Fruit fly (Drosophila melanogaster) whole organism, prepupa: ENCODE data around the gene CG7724.
A peak's percentile ranks its signal among the peaks of the same experiment; 100 is the strongest.

Experiments used
- CG10631 ChIP-seq: fragments of 200-800 bp; sonication (Bioruptor generic); optimal IDR thresholded peaks from 2 replicates; lab custom pipeline; 2016; ENCODE audit warnings: missing biosample characterization, missing genetic modification characterization
- CG10669 ChIP-seq: fragments of 200-800 bp; sonication (Bioruptor generic); optimal IDR thresholded peaks from 3 replicates; lab custom pipeline; 2018; ENCODE audit warnings: missing biosample characterization, mild to moderate bottlenecking, missing genetic modification characterization, moderate library complexity
- CG11762 ChIP-seq: fragments of 200-800 bp; sonication (Bioruptor generic); optimal IDR thresholded peaks from 3 replicates; lab custom pipeline; 2016; ENCODE audit warnings: missing biosample characterization, missing genetic modification characterization; ENCODE audit not compliant: insufficient read depth
- CG15336 ChIP-seq: fragments of 200-800 bp; sonication (Bioruptor generic); IDR thresholded peaks from 2 replicates; pipeline ENCODE4 v1.3.6; 2022; ENCODE audit warnings: missing biosample characterization, missing genetic modification characterization
- CG1621 ChIP-seq: fragments of 200-800 bp; sonication (Bioruptor generic); optimal IDR thresholded peaks from 3 replicates; lab custom pipeline; 2018; ENCODE audit warnings: missing biosample characterization, mild to moderate bottlenecking, missing genetic modification characterization
- CG3032 ChIP-seq: fragments of 200-800 bp; optimal IDR thresholded peaks from 2 replicates; lab custom pipeline; 2019; ENCODE audit warnings: missing biosample characterization, mild to moderate bottlenecking, missing genetic modification characterization, moderate library complexity
- CG31627 ChIP-seq: fragments of 200-800 bp; sonication (Bioruptor generic); optimal IDR thresholded peaks from 3 replicates; lab custom pipeline; 2016; ENCODE audit warnings: missing biosample characterization, missing genetic modification characterization
- CG32006 ChIP-seq: fragments of 200-800 bp; sonication (Bioruptor generic); optimal IDR thresholded peaks from 3 replicates; lab custom pipeline; 2017; ENCODE audit warnings: missing biosample characterization, mild to moderate bottlenecking, missing genetic modification characterization
- CG34406 ChIP-seq: fragments of 200-800 bp; sonication (Bioruptor generic); optimal IDR thresholded peaks from 3 replicates; lab custom pipeline; 2016; ENCODE audit warnings: missing biosample characterization, missing genetic modification characterization
- CG3919 ChIP-seq: fragments of 200-800 bp; sonication (Bioruptor generic); optimal IDR thresholded peaks from 3 replicates; lab custom pipeline; 2016; ENCODE audit warnings: missing biosample characterization, missing genetic modification characterization
- CG6163 ChIP-seq: fragments of 200-800 bp; sonication (Bioruptor generic); IDR thresholded peaks from 3 replicates; pipeline ENCODE4 v1.3.6; 2022; ENCODE audit warnings: missing biosample characterization, missing genetic modification characterization
- CG6792 ChIP-seq: fragments of 200-800 bp; sonication (Bioruptor generic); optimal IDR thresholded peaks from 3 replicates; lab custom pipeline; 2016; ENCODE audit warnings: missing biosample characterization, missing genetic modification characterization
- CG6808 ChIP-seq: fragments of 200-800 bp; sonication (Bioruptor generic); optimal IDR thresholded peaks from 3 replicates; lab custom pipeline; 2017; ENCODE audit warnings: missing biosample characterization, missing genetic modification characterization, mild to moderate bottlenecking, moderate library complexity, missing genetic modification reagents
- CG6854 ChIP-seq: fragments of 200-800 bp; sonication (Bioruptor generic); optimal IDR thresholded peaks from 2 replicates; lab custom pipeline; 2017; ENCODE audit warnings: missing biosample characterization, mild to moderate bottlenecking, missing genetic modification characterization
- CG7368 ChIP-seq: fragments of 200-800 bp; sonication (Bioruptor generic); optimal IDR thresholded peaks from 3 replicates; lab custom pipeline; 2016; ENCODE audit warnings: missing biosample characterization, missing genetic modification characterization
- CG8319 ChIP-seq: fragments of 200-800 bp; sonication (Bioruptor generic); optimal IDR thresholded peaks from 3 replicates; lab custom pipeline; 2016; ENCODE audit warnings: missing biosample characterization, missing genetic modification characterization
- CG9139 ChIP-seq: fragments of 200-800 bp; sonication (Bioruptor generic); optimal IDR thresholded peaks from 3 replicates; lab custom pipeline; 2017; ENCODE audit warnings: missing biosample characterization, mild to moderate bottlenecking, missing genetic modification characterization
- Eip78C ChIP-seq: fragments of 200-800 bp; sonication (Bioruptor generic); peaks from one replicate; lab custom pipeline; 2016; ENCODE audit warnings: missing biosample characterization, missing genetic modification characterization
- Eip93F ChIP-seq: fragments of 200-800 bp; sonication (Bioruptor generic); optimal IDR thresholded peaks from 2 replicates; lab custom pipeline; 2016; ENCODE audit warnings: missing biosample characterization, mild to moderate bottlenecking, missing genetic modification characterization
- Ets21C ChIP-seq: fragments of 200-800 bp; sonication (Bioruptor generic); optimal IDR thresholded peaks from 3 replicates; lab custom pipeline; 2016; ENCODE audit warnings: missing biosample characterization, missing genetic modification characterization
- Gug ChIP-seq: fragments of 200-800 bp; sonication (Bioruptor generic); IDR thresholded peaks from 2 replicates; pipeline ENCODE4 v1.3.6; 2022; ENCODE audit warnings: missing biosample characterization, missing genetic modification characterization
- Hr4 ChIP-seq: fragments of 200-800 bp; sonication (Bioruptor generic); optimal IDR thresholded peaks from 3 replicates; lab custom pipeline; 2016; ENCODE audit warnings: missing biosample characterization, missing genetic modification characterization
- Lpt ChIP-seq: fragments of 200-800 bp; sonication (Bioruptor generic); optimal IDR thresholded peaks from 3 replicates; lab custom pipeline; 2016; ENCODE audit warnings: missing biosample characterization, missing genetic modification characterization
- Met ChIP-seq: fragments of 200-800 bp; sonication (Bioruptor generic); optimal IDR thresholded peaks from 3 replicates; lab custom pipeline; 2016; ENCODE audit warnings: missing biosample characterization, missing genetic modification characterization
- OdsH ChIP-seq: fragments of 200-800 bp; sonication (Bioruptor generic); optimal IDR thresholded peaks from 3 replicates; lab custom pipeline; 2016; ENCODE audit warnings: missing biosample characterization, missing genetic modification characterization
- Smox ChIP-seq: fragments of 200-800 bp; sonication (Bioruptor generic); optimal IDR thresholded peaks from 3 replicates; lab custom pipeline; 2016; ENCODE audit warnings: missing biosample characterization, missing genetic modification characterization
- Sox102F ChIP-seq: fragments of 200-800 bp; sonication (Bioruptor generic); optimal IDR thresholded peaks from 2 replicates; lab custom pipeline; 2016; ENCODE audit warnings: missing biosample characterization, mild to moderate bottlenecking, missing genetic modification characterization
- Sox14 ChIP-seq: fragments of 200-800 bp; sonication (Bioruptor generic); optimal IDR thresholded peaks from 3 replicates; lab custom pipeline; 2016; ENCODE audit warnings: missing biosample characterization, missing genetic modification characterization
- Sox15 ChIP-seq: fragments of 200-800 bp; sonication (Bioruptor generic); optimal IDR thresholded peaks from 3 replicates; lab custom pipeline; 2016; ENCODE audit warnings: missing biosample characterization, missing genetic modification characterization
- achi ChIP-seq: fragments of 200-800 bp; sonication (Bioruptor generic); optimal IDR thresholded peaks from 3 replicates; lab custom pipeline; 2016; ENCODE audit warnings: missing biosample characterization, missing genetic modification characterization
- acj6 ChIP-seq: fragments of 200-800 bp; sonication (Bioruptor generic); optimal IDR thresholded peaks from 3 replicates; lab custom pipeline; 2016; ENCODE audit warnings: missing biosample characterization, missing genetic modification characterization
- dac ChIP-seq: fragments of 200-800 bp; sonication (Bioruptor generic); optimal IDR thresholded peaks from 2 replicates; lab custom pipeline; 2017; ENCODE audit warnings: missing biosample characterization, mild to moderate bottlenecking, missing genetic modification characterization
- dsx ChIP-seq: fragments of 200-800 bp; optimal IDR thresholded peaks from 3 replicates; lab custom pipeline; 2019; ENCODE audit warnings: missing biosample characterization, mild to moderate bottlenecking, missing genetic modification characterization, moderate library complexity; ENCODE audit not compliant: poor library complexity, severe bottlenecking
- eg ChIP-seq: fragments of 200-800 bp; sonication (Bioruptor generic); IDR thresholded peaks from 3 replicates; pipeline ENCODE4 v1.3.6; 2022; ENCODE audit warnings: missing biosample characterization, missing genetic modification characterization
- esn ChIP-seq: fragments of 200-800 bp; sonication (Bioruptor generic); optimal IDR thresholded peaks from 2 replicates; lab custom pipeline; 2016; ENCODE audit warnings: missing biosample characterization, mild to moderate bottlenecking, missing genetic modification characterization, moderate library complexity
- fd85E ChIP-seq: fragments of 200-800 bp; sonication (Bioruptor generic); optimal IDR thresholded peaks from 3 replicates; lab custom pipeline; 2016; ENCODE audit warnings: missing biosample characterization, missing genetic modification characterization
- fkh ChIP-seq: fragments of 200-800 bp; sonication (Bioruptor generic); optimal IDR thresholded peaks from 3 replicates; lab custom pipeline; 2017; ENCODE audit warnings: missing biosample characterization, mild to moderate bottlenecking, missing genetic modification characterization, moderate library complexity
- lz ChIP-seq: fragments of 200-800 bp; sonication (Bioruptor generic); optimal IDR thresholded peaks from 3 replicates; lab custom pipeline; 2016; ENCODE audit warnings: missing biosample characterization, missing genetic modification characterization
- net ChIP-seq: fragments of 200-800 bp; sonication (Bioruptor generic); optimal IDR thresholded peaks from 3 replicates; lab custom pipeline; 2016; ENCODE audit warnings: missing biosample characterization, missing genetic modification characterization
- pdm3 ChIP-seq: fragments of 200-800 bp; sonication (Bioruptor generic); optimal IDR thresholded peaks from 3 replicates; lab custom pipeline; 2016; ENCODE audit warnings: missing biosample characterization, missing genetic modification characterization
- salr ChIP-seq, 2 experiments: fragments of 200-800 bp; sonication (Bioruptor generic); optimal IDR thresholded peaks; 3 replicates each; lab custom pipeline; 2016 to 2018; ENCODE audit warnings: missing biosample characterization in 2 of 2, missing genetic modification characterization in 2 of 2, mild to moderate bottlenecking in 1 of 2
- spab ChIP-seq: fragments of 200-800 bp; sonication (Bioruptor generic); optimal IDR thresholded peaks from 2 replicates; lab custom pipeline; 2017; ENCODE audit warnings: missing biosample characterization, mild to moderate bottlenecking, missing genetic modification characterization, missing genetic modification reagents
- ss ChIP-seq, 2 experiments: fragments of 200-800 bp; sonication (Bioruptor generic); optimal IDR thresholded peaks; 2 replicates in 1 of 2; 3 replicates in 1 of 2; lab custom pipeline; 2017 to 2018; ENCODE audit warnings: mild to moderate bottlenecking in 2 of 2, missing biosample characterization in 2 of 2, missing genetic modification characterization in 2 of 2, moderate library complexity in 1 of 2
- svp ChIP-seq: fragments of 200-800 bp; sonication (Bioruptor generic); peaks from one replicate; lab custom pipeline; 2016; ENCODE audit warnings: missing biosample characterization, missing genetic modification characterization
- topi ChIP-seq: fragments of 200-800 bp; sonication (Bioruptor generic); optimal IDR thresholded peaks from 3 replicates; lab custom pipeline; 2016; ENCODE audit warnings: missing biosample characterization, missing genetic modification characterization
- vri ChIP-seq: fragments of 200-800 bp; sonication (Bioruptor generic); optimal IDR thresholded peaks from 3 replicates; lab custom pipeline; 2016; ENCODE audit warnings: missing biosample characterization, mild to moderate bottlenecking, missing genetic modification characterization

CG7724 gene

DNA sequence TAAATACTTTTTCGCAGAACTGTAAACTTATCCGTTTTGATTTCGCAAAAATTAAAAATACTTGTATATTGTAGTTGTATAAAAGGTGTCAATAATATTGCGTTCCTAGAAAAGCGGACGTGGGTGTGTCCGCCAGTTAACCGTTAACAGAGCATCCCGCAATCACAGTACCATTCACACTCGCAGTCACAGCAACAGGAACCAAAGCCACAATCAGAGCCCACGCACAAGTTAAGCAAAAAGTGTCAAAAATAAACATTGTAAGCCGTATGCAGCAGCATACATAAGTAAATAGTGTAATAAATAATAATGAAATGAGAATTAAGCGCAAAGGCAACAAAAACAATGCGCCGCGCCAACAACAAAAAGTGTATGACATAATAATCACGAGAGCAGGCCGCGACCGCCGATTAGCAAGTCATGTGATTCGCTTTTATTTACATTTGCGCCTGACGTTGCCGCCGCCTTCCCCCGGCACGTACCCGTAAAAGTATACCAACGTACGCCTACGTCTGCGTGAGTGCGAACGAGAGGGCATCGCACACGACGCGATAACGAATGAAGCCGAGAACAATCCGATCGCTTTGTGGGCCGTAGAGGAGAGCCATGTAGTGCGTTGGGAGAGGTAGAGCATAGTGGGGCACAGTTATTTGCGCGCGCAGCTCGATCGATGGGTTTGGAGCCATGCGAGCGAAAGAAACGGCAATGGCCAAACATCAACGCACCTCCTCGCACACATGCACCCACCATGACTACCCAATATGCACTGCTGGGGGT is 45.5 kb upstream of the CG7724 start (continued):
- TF ChIP-seq Eip93F: peak; percentile 21
- TF ChIP-seq CG6854 (GFP tag; lab: Kevin White, UChicago): peak; percentile 43
- TF ChIP-seq vri: peak; percentile 100
- no peak for TF ChIP-seq dac (GFP tag; lab: Kevin White, UChicago)
- peak; percentile 41 for TF ChIP-seq dsx (GFP tag; lab: Kevin White, UChicago)
- TF ChIP-seq CG3032 (tag; lab: Kevin White, UChicago): no peak
- TF ChIP-seq spab (GFP tag; lab: Kevin White, UChicago): no peak
- peak; percentile 56 for TF ChIP-seq OdsH (GFP tag; lab: Kevin White, UChicago)
- TF ChIP-seq Sox14: peak; percentile 75

DNA sequence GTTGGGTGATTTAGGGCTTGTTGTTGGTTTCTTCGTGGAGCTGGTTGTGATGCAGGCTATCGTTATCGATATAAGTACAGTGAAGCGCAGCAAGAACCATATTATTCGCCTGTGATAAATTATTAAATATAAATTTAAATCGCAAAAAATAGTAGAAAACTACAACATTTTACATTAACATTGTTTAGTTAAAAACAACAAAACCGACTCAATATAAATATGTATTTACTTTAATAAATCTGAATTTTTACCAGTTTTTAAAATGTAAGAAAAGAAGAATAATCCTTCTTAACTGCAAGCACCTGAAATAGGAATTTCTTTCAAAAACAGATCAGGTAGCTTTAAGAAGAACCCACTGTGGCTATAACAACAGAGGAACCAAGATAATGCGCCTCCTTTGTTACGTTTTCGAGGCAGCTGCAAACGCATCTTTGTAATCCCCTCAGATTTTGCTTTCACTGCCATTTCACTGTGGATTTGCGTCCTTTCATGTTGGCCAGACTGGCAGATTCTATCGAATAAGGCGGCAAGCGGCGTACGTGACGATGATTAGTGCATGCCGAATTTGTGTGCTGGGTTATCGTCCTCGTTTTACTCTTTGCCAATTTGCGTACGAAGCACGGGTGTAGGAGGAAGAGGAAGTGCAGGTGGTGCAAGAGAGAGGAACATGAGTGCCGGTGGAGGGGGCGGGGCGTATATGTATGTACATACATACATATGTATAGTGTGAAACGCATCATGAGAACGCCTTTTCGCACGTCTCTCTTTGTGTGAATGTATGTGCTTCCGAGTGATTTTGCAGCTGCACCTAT is 44.7 kb upstream of the CG7724 start:
- TF ChIP-seq pdm3 (GFP tag; lab: Kevin White, UChicago) (peak; percentile 17), net (GFP tag; lab: Kevin White, UChicago) (no peak), CG3919 (GFP tag; lab: Kevin White, UChicago) (peak; percentile 10), spab (GFP tag; lab: Kevin White, UChicago) (peak; percentile 7), Eip93F (no peak), CG9139 (GFP tag; lab: Kevin White, UChicago) (no peak), Eip78C (GFP tag; lab: Kevin White, UChicago) (peak; percentile 83), eg (GFP tag; lab: Robert Waterston, UW) (no peak), CG7368 (GFP tag; lab: Kevin White, UChicago) (no peak), CG3032 (tag; lab: Kevin White, UChicago) (peak; percentile 35), acj6 (GFP tag; lab: Kevin White, UChicago) (peak; percentile 38), vri (peak; percentile 66), Smox (GFP tag; lab: Kevin White, UChicago) (peak; percentile 41), ss (GFP tag; optimal IDR thresholded peaks at IDR 0.05; lab: Kevin White, UChicago) (peak in 1 of 2 experiments; percentile 18), lz (peak; percentile 55), CG15336 (GFP tag; lab: Robert Waterston, UW) (no peak), CG1621 (no peak), CG34406 (GFP tag; lab: Kevin White, UChicago) (peak; percentile 30), Sox14 (peak; percentile 34), CG6163 (peak; percentile 29; the same call in 2 of the 3 replicates), CG31627 (GFP tag; lab: Kevin White, UChicago) (peak; percentile 9), topi (GFP tag; lab: Kevin White, UChicago) (peak; percentile 28), Met (peak; percentile 36), dsx (GFP tag; lab: Kevin White, UChicago) (no peak), Gug (GFP tag; lab: Robert Waterston, UW) (no peak), Sox102F (GFP tag; lab: Kevin White, UChicago) (peak; percentile 34), salr (GFP tag; optimal IDR thresholded peaks at IDR 0.05; lab: Kevin White, UChicago) (peak in 1 of 2 experiments; percentile 67), svp (peak; percentile 13), Ets21C (peak; percentile 21), CG32006 (GFP tag; lab: Kevin White, UChicago) (peak; percentile 68), CG11762 (peak; percentile 21), fd85E (peak; percentile 17), CG10631 (GFP tag; lab: Kevin White, UChicago) (peak; percentile 65), esn (GFP tag; lab: Kevin White, UChicago) (peak; percentile 77), Sox15 (peak; percentile 21), achi (GFP tag; lab: Kevin White, UChicago) (no peak), CG6792 (peak; percentile 32), CG6808 (GFP tag; lab: Kevin White, UChicago) (no peak), CG10669 (no peak), CG8319 (GFP tag; lab: Kevin White, UChicago) (peak; percentile 7), Lpt (no peak), Hr4 (GFP tag; lab: Kevin White, UChicago) (peak; percentile 41), fkh (GFP tag; lab: Kevin White, UChicago) (no peak)
